Worm (Caenorhabditis elegans): ENCODE data around the gene npp-19.

ce11 chrII:10819928-10820423 is 21.7 kb upstream of the npp-19 start, which contains the start of gene R06F6.8:
- TF ChIP-seq him-1 (tag; optimal IDR thresholded peaks at IDR 0.05), result no peak
- no peak for TF ChIP-seq dao-5 (tag; optimal IDR thresholded peaks at IDR 0.05)
- TF ChIP-seq W03F9.2 (tag; optimal IDR thresholded peaks at IDR 0.05), result no peak
